Worm (Caenorhabditis elegans) whole organism, L4/young adult: ENCODE results near the gene drl-1.

Experiments
- W03F9.2 ChIP-seq: fragments of 150-350 bp; optimal IDR thresholded peaks from 2 replicates; lab custom pipeline; 2014; ENCODE audit warnings: missing biosample characterization, missing genetic modification characterization
- dao-5 ChIP-seq: sonication (generic microtip); optimal IDR thresholded peaks from 2 replicates; lab custom pipeline; 2016; ENCODE audit warnings: missing genotype, missing genetic modification characterization, moderate library complexity, missing compliant biosample characterization
- him-1 ChIP-seq: sonication (generic microtip); optimal IDR thresholded peaks from 2 replicates; lab custom pipeline; 2016; ENCODE audit warnings: missing genotype, missing genetic modification reagents, missing genetic modification characterization, missing compliant biosample characterization

ce11 chrIV:309526-309925 is 15.3 kb upstream of the drl-1 start:
- TF ChIP-seq dao-5, result no peak
- TF ChIP-seq him-1, result no peak
- TF ChIP-seq W03F9.2 (tag; lab: Kevin White, UChicago), result no peak
